Worm (Caenorhabditis elegans) whole organism, young adult: ENCODE results near the gene B0336.7.
A peak's percentile ranks its signal among the peaks of the same experiment; 100 is the strongest.

ENCODE experiments used
- K12H6.12 ChIP-seq: fragments of 200-800 bp; sonication (Bioruptor generic); optimal IDR thresholded peaks from 2 replicates; lab custom pipeline; 2018; ENCODE audit warnings: mild to moderate bottlenecking, missing genetic modification characterization, missing compliant biosample characterization
- bed-2 ChIP-seq: fragments of 200-800 bp; sonication (Bioruptor generic); IDR thresholded peaks from 2 replicates; pipeline ENCODE4 v1.3.6; 2022; ENCODE audit warnings: missing genetic modification reagents, missing genetic modification characterization, missing compliant biosample characterization
- ceh-79 ChIP-seq: sonication (generic microtip); optimal IDR thresholded peaks from 2 replicates; lab custom pipeline; 2017; ENCODE audit warnings: mild to moderate bottlenecking, missing genetic modification characterization, missing compliant biosample characterization
- chd-7 ChIP-seq: sonication (generic microtip); optimal IDR thresholded peaks from 2 replicates; lab custom pipeline; 2016; ENCODE audit warnings: mild to moderate bottlenecking, missing genetic modification characterization, moderate library complexity, missing compliant biosample characterization
- efl-1 ChIP-seq: fragments of 150-350 bp; optimal IDR thresholded peaks from 2 replicates; lab custom pipeline; 2014; ENCODE audit warnings: missing biosample characterization, missing genetic modification reagents, missing genetic modification characterization
- lin-40 ChIP-seq: sonication (generic microtip); optimal IDR thresholded peaks from 2 replicates; lab custom pipeline; 2016; ENCODE audit warnings: missing genetic modification characterization, mild to moderate bottlenecking, missing compliant biosample characterization, missing genotype, missing genetic modification reagents
- nhr-27 ChIP-seq: fragments of 200-800 bp; sonication (Bioruptor generic); optimal IDR thresholded peaks from 2 replicates; lab custom pipeline; 2018; ENCODE audit warnings: mild to moderate bottlenecking, missing genetic modification characterization, moderate library complexity, missing compliant biosample characterization
- nhr-80 ChIP-seq: sonication (generic microtip); optimal IDR thresholded peaks from 2 replicates; lab custom pipeline; 2016; ENCODE audit warnings: missing genetic modification characterization, missing compliant biosample characterization
- pha-4 ChIP-seq: fragments of 150-350 bp; sonication (generic microtip); optimal IDR thresholded peaks from 2 replicates; lab custom pipeline; 2014; ENCODE audit warnings: missing biosample characterization, missing genetic modification reagents, missing genetic modification characterization

DNA sequence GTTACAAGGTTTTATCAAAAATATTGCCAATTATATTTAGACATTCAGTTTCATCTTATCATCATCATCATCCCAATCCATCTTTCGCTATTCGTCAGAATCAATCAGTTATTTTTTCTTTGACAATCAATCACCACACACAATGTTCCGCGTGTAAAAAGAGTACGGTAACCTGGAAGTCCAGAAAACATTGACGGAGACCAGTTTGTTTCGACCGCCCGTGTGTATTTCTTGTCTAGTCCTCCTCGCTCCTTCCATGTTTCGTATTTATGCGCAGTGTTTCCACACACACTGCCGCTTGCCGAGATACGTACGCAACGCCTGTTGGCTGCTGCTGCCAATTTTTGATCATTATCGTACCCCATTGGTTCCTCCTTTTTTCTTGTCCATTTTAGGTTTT is 13.5 kb upstream of the B0336.7 start:
- TF ChIP-seq nhr-27: no peak
- TF ChIP-seq ceh-79 (tag; lab: Kevin White, UChicago): no peak
- no peak for TF ChIP-seq bed-2 (GFP tag; lab: Robert Waterston, UW)
- no peak for TF ChIP-seq efl-1 (GFP tag; lab: Kevin White, UChicago)
- peak; percentile 83 for TF ChIP-seq nhr-80 (tag; lab: Kevin White, UChicago)
- TF ChIP-seq chd-7 (tag; lab: Kevin White, UChicago): no peak
- TF ChIP-seq pha-4 (tag; lab: Kevin White, UChicago): no peak
- peak; percentile 10 for TF ChIP-seq lin-40
- no peak for TF ChIP-seq K12H6.12 (tag; lab: Kevin White, UChicago)
